Fruit fly (Drosophila melanogaster) whole organism, embryonic: Measurements from ENCODE around the gene Arc42.
A peak's percentile ranks its signal among the peaks of the same experiment; 100 is the strongest.

Experiments used
- Atf-2 ChIP-seq: fragments of 200-800 bp; sonication (Bioruptor generic); optimal IDR thresholded peaks from 2 replicates; lab custom pipeline; 2016; ENCODE audit warnings: missing biosample characterization, missing genetic modification characterization
- CG10267 ChIP-seq: fragments of 200-800 bp; sonication (Bioruptor generic); optimal IDR thresholded peaks from 2 replicates; lab custom pipeline; 2018; ENCODE audit warnings: missing biosample characterization, mild to moderate bottlenecking, missing genetic modification characterization, moderate library complexity
- CG10462 ChIP-seq: fragments of 200-800 bp; sonication (Bioruptor generic); optimal IDR thresholded peaks from 2 replicates; lab custom pipeline; 2016; ENCODE audit warnings: missing biosample characterization, missing genetic modification characterization
- CG10654 ChIP-seq: fragments of 200-800 bp; sonication (Bioruptor generic); optimal IDR thresholded peaks from 2 replicates; lab custom pipeline; 2016; ENCODE audit warnings: missing biosample characterization, missing genetic modification characterization
- CG10959 ChIP-seq: fragments of 200-800 bp; sonication (Bioruptor generic); IDR thresholded peaks from 2 replicates; pipeline ENCODE4 v1.3.6; 2022; ENCODE audit warnings: missing biosample characterization, missing genetic modification characterization
- CG11398 ChIP-seq: fragments of 200-800 bp; sonication (Bioruptor generic); optimal IDR thresholded peaks from 2 replicates; lab custom pipeline; 2016; ENCODE audit warnings: missing biosample characterization, missing genetic modification characterization
- CG11560 ChIP-seq: fragments of 200-800 bp; sonication (Bioruptor generic); IDR thresholded peaks from 3 replicates; pipeline ENCODE4 v1.3.6; 2022; ENCODE audit warnings: missing biosample characterization, missing genetic modification characterization
- CG14965 ChIP-seq: fragments of 200-800 bp; sonication (Bioruptor generic); optimal IDR thresholded peaks from 2 replicates; lab custom pipeline; 2016; ENCODE audit warnings: missing biosample characterization, missing genetic modification characterization, borderline replicate concordance
- CG15479 ChIP-seq: fragments of 200-800 bp; sonication (Bioruptor generic); optimal IDR thresholded peaks from 3 replicates; lab custom pipeline; 2019; ENCODE audit warnings: missing biosample characterization, mild to moderate bottlenecking, missing genetic modification characterization, moderate library complexity
- CG17186 ChIP-seq: fragments of 200-800 bp; sonication (Bioruptor generic); optimal IDR thresholded peaks from 3 replicates; lab custom pipeline; 2017; ENCODE audit warnings: missing biosample characterization, missing genetic modification reagents, missing genetic modification characterization
- CG17568 ChIP-seq: fragments of 200-800 bp; sonication (Bioruptor generic); optimal IDR thresholded peaks from 2 replicates; lab custom pipeline; 2018; ENCODE audit warnings: missing biosample characterization, mild to moderate bottlenecking, missing genetic modification characterization, moderate library complexity
- CG2199 ChIP-seq: fragments of 200-800 bp; sonication (Bioruptor generic); IDR thresholded peaks from 3 replicates; pipeline ENCODE4 v1.3.6; 2022; ENCODE audit warnings: missing biosample characterization, missing genetic modification characterization
- CG34376 ChIP-seq: fragments of 200-800 bp; sonication (Bioruptor generic); optimal IDR thresholded peaks from 2 replicates; lab custom pipeline; 2018; ENCODE audit warnings: missing biosample characterization, mild to moderate bottlenecking, missing genetic modification characterization
- CG4854 ChIP-seq: fragments of 200-800 bp; sonication (Bioruptor generic); optimal IDR thresholded peaks from 2 replicates; lab custom pipeline; 2016; ENCODE audit warnings: missing biosample characterization, missing genetic modification characterization, inconsistent platforms
- CG7928 ChIP-seq: fragments of 200-800 bp; sonication (Bioruptor generic); optimal IDR thresholded peaks from 2 replicates; lab custom pipeline; 2017; ENCODE audit warnings: missing biosample characterization, mild to moderate bottlenecking, missing genetic modification characterization
- CG8281 ChIP-seq: fragments of 200-800 bp; sonication (Bioruptor generic); optimal IDR thresholded peaks from 2 replicates; lab custom pipeline; 2018; ENCODE audit warnings: missing biosample characterization, mild to moderate bottlenecking, missing genetic modification characterization, moderate library complexity
- CG8388 ChIP-seq: fragments of 200-800 bp; sonication (Bioruptor generic); optimal IDR thresholded peaks from 2 replicates; lab custom pipeline; 2019; ENCODE audit warnings: missing biosample characterization, mild to moderate bottlenecking, missing genetic modification characterization, moderate library complexity
- CG9797 ChIP-seq: fragments of 200-800 bp; sonication (Bioruptor generic); optimal IDR thresholded peaks from 3 replicates; lab custom pipeline; 2018; ENCODE audit warnings: missing biosample characterization, mild to moderate bottlenecking, missing genetic modification characterization
- CkIIα-i1 ChIP-seq: fragments of 200-800 bp; sonication (Bioruptor generic); IDR thresholded peaks from 2 replicates; pipeline ENCODE4 v1.3.6; 2022; ENCODE audit warnings: missing biosample characterization, missing genetic modification characterization
- E2f2 ChIP-seq: fragments of 200-800 bp; sonication (Bioruptor generic); IDR thresholded peaks from 2 replicates; pipeline ENCODE4 v1.3.6; 2022; ENCODE audit warnings: missing biosample characterization, missing genetic modification characterization
- MESR4 ChIP-seq: fragments of 200-800 bp; sonication (Bioruptor generic); optimal IDR thresholded peaks from 2 replicates; lab custom pipeline; 2018; ENCODE audit warnings: missing biosample characterization, mild to moderate bottlenecking, missing genetic modification characterization, moderate library complexity
- Med ChIP-seq: fragments of 200-800 bp; sonication (Bioruptor generic); peaks from one replicate; lab custom pipeline; 2016; ENCODE audit warnings: missing biosample characterization, missing genetic modification characterization, mild to moderate bottlenecking, inconsistent platforms, moderate library complexity
- PHDP ChIP-seq: fragments of 200-800 bp; sonication (Bioruptor generic); optimal IDR thresholded peaks from 3 replicates; lab custom pipeline; 2018; ENCODE audit warnings: missing biosample characterization, mild to moderate bottlenecking, missing genetic modification characterization, moderate library complexity
- Pdp1 ChIP-seq, 2 experiments: fragments of 200-800 bp; sonication (Bioruptor generic); optimal IDR thresholded peaks; 3 replicates each; lab custom pipeline; 2016; ENCODE audit warnings: missing biosample characterization in 2 of 2, missing genetic modification characterization in 2 of 2, mild to moderate bottlenecking in 1 of 2, moderate library complexity in 1 of 2
- az2 ChIP-seq: fragments of 200-800 bp; sonication (Bioruptor generic); optimal IDR thresholded peaks from 3 replicates; lab custom pipeline; 2016; ENCODE audit warnings: missing biosample characterization, missing genetic modification characterization
- bigmax ChIP-seq: fragments of 200-800 bp; sonication (Bioruptor generic); optimal IDR thresholded peaks from 2 replicates; lab custom pipeline; 2018; ENCODE audit warnings: missing biosample characterization, mild to moderate bottlenecking, missing genetic modification characterization
- bowl ChIP-seq: fragments of 200-800 bp; sonication (Bioruptor generic); IDR thresholded peaks from 2 replicates; pipeline ENCODE4 v1.3.6; 2022; ENCODE audit warnings: missing biosample characterization, missing genetic modification characterization
- br ChIP-seq: fragments of >200 bp; optimal IDR thresholded peaks from 2 replicates; lab custom pipeline; 2017
- chif ChIP-seq, 2 experiments: fragments of 200-800 bp; sonication (Bioruptor generic); optimal IDR thresholded peaks; 3 replicates each; lab custom pipeline; 2016; ENCODE audit warnings: missing biosample characterization in 2 of 2, missing genetic modification characterization in 2 of 2
- corto ChIP-seq: fragments of 200-800 bp; sonication (Bioruptor generic); optimal IDR thresholded peaks from 2 replicates; lab custom pipeline; 2016; ENCODE audit warnings: missing biosample characterization, mild to moderate bottlenecking, missing genetic modification characterization, moderate library complexity
- dimm ChIP-seq: fragments of 200-800 bp; sonication (Bioruptor generic); IDR thresholded peaks from 2 replicates; pipeline ENCODE4 v1.3.6; 2022; ENCODE audit warnings: missing biosample characterization, missing genetic modification characterization
- dm ChIP-seq: fragments of 200-800 bp; sonication (Bioruptor generic); optimal IDR thresholded peaks from 3 replicates; lab custom pipeline; 2016; ENCODE audit warnings: missing biosample characterization, missing genetic modification characterization
- dmrt11E ChIP-seq: fragments of 200-800 bp; sonication (Bioruptor generic); optimal IDR thresholded peaks from 3 replicates; lab custom pipeline; 2018; ENCODE audit warnings: missing biosample characterization, mild to moderate bottlenecking, missing genetic modification characterization, moderate library complexity
- ems ChIP-seq: fragments of 200-800 bp; sonication (Bioruptor generic); optimal IDR thresholded peaks from 3 replicates; lab custom pipeline; 2016; ENCODE audit warnings: missing biosample characterization, missing genetic modification characterization
- fd102C ChIP-seq: fragments of 200-800 bp; sonication (Bioruptor generic); optimal IDR thresholded peaks from 2 replicates; lab custom pipeline; 2018; ENCODE audit warnings: missing biosample characterization, mild to moderate bottlenecking, missing genetic modification characterization, moderate library complexity
- grau ChIP-seq: fragments of 200-800 bp; optimal IDR thresholded peaks from 3 replicates; lab custom pipeline; 2019; ENCODE audit warnings: missing biosample characterization, mild to moderate bottlenecking, missing genetic modification characterization, moderate library complexity
- ind ChIP-seq: fragments of 200-800 bp; sonication (Bioruptor generic); optimal IDR thresholded peaks from 3 replicates; lab custom pipeline; 2016; ENCODE audit warnings: missing biosample characterization, missing genetic modification characterization
- kah ChIP-seq: fragments of 200-800 bp; sonication (Bioruptor generic); optimal IDR thresholded peaks from 2 replicates; lab custom pipeline; 2018; ENCODE audit warnings: missing biosample characterization, mild to moderate bottlenecking, missing genetic modification characterization
- lmd ChIP-seq: fragments of 200-800 bp; sonication (Bioruptor generic); IDR thresholded peaks from 2 replicates; pipeline ENCODE4 v1.3.6; 2022; ENCODE audit warnings: missing biosample characterization, missing genetic modification characterization
- lola ChIP-seq, 3 experiments: fragments of >200 bp in 2 of 3; fragments of 200-800 bp in 1 of 3; sonication (Bioruptor generic) in 1 of 3; optimal IDR thresholded peaks; 2 replicates each; lab custom pipeline; 2017 to 2019; ENCODE audit warnings: missing biosample characterization in 3 of 3, missing genetic modification characterization in 3 of 3, mild to moderate bottlenecking in 1 of 3, moderate library complexity in 1 of 3
- maf-S ChIP-seq: fragments of 200-800 bp; sonication (Bioruptor generic); optimal IDR thresholded peaks from 2 replicates; lab custom pipeline; 2016; ENCODE audit warnings: missing biosample characterization, missing genetic modification characterization
- org-1 ChIP-seq: fragments of 200-800 bp; sonication (Bioruptor generic); optimal IDR thresholded peaks from 2 replicates; lab custom pipeline; 2017; ENCODE audit warnings: missing biosample characterization, missing genetic modification characterization
- ro ChIP-seq: fragments of 200-800 bp; sonication (Bioruptor generic); IDR thresholded peaks from 2 replicates; pipeline ENCODE4 v1.3.6; 2022; ENCODE audit warnings: missing biosample characterization, missing genetic modification characterization
- sima ChIP-seq: fragments of 200-800 bp; sonication (Bioruptor generic); optimal IDR thresholded peaks from 2 replicates; lab custom pipeline; 2016; ENCODE audit warnings: missing biosample characterization, missing genetic modification characterization
- trem ChIP-seq: fragments of 200-800 bp; optimal IDR thresholded peaks from 3 replicates; lab custom pipeline; 2019; ENCODE audit warnings: missing biosample characterization, mild to moderate bottlenecking, missing genetic modification characterization, moderate library complexity
- tup ChIP-seq: fragments of 200-800 bp; sonication (Bioruptor generic); optimal IDR thresholded peaks from 2 replicates; lab custom pipeline; 2016; ENCODE audit warnings: missing biosample characterization, mild to moderate bottlenecking, missing genetic modification characterization, moderate library complexity
- tx ChIP-seq: fragments of 200-800 bp; sonication (Bioruptor generic); optimal IDR thresholded peaks from 2 replicates; lab custom pipeline; 2016; ENCODE audit warnings: missing biosample characterization, missing genetic modification characterization
- vvl ChIP-seq: fragments of 200-800 bp; sonication (Bioruptor generic); IDR thresholded peaks from 2 replicates; pipeline ENCODE4 v1.3.6; 2022; ENCODE audit warnings: missing biosample characterization, missing genetic modification characterization

The Arc42 gene

DNA sequence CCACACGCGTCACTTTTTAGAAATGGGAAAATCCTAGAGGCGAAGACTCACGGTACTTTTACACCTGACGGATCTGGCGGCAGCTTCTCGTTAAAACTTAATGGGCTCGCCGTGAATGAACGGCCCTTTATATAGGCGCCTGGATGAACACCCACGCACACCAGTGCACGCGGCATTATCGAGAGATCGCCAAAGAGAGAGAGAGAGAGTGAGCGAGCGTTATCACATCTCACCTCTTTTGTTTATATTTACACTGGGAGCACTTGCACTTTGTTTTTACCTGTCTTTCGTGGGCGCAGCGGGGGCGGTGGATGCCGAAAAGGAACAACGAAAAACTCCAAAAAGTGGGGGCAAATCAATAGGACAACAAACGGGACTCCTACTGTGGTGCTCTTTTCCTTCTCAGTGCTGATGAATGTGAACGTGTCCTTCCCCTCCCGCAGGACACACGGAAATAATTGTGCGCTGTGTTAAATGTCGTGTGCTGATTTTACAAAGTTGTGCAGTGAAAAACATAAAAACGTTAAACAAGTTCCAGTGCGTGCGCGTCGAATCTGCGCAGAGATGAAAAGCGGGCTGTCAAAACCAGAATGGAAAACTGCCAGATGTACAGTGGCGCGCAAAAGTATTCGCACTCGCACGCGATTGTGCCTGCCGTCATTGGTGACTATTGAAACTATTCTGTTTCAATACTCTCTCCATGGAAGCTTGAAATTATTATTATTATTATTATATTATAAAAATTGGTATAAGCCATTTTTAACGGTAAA lies 2.2 kb upstream of the Arc42 start, which contains the start of gene Mrp5 (continued):
- TF ChIP-seq lola (GFP tag; optimal IDR thresholded peaks at IDR 0.05; lab: Kevin White, UChicago) (no peak), sima (no peak), org-1 (GFP tag; lab: Kevin White, UChicago) (peak; percentile 5), CG34376 (GFP tag; lab: Kevin White, UChicago) (peak; percentile 45), CG10267 (peak; percentile 40), CG10959 (GFP tag; lab: Robert Waterston, UW) (no peak; the same call in 1 of the 2 replicates), PHDP (tag; lab: Kevin White, UChicago) (peak; percentile 31), maf-S (GFP tag; lab: Kevin White, UChicago) (no peak), CG8281 (tag; lab: Kevin White, UChicago) (no peak), ro (GFP tag; lab: Robert Waterston, UW) (no peak), chif (GFP tag; optimal IDR thresholded peaks at IDR 0.05; lab: Kevin White, UChicago) (no peak), CG8388 (GFP tag; lab: Kevin White, UChicago) (peak; percentile 98), Atf-2 (GFP tag; lab: Kevin White, UChicago) (no peak), CkIIα-i1 (no peak), CG10654 (GFP tag; lab: Kevin White, UChicago) (peak; percentile 14), az2 (GFP tag; lab: Kevin White, UChicago) (peak; percentile 40), dimm (GFP tag; lab: Robert Waterston, UW) (no peak), CG14965 (GFP tag; lab: Kevin White, UChicago) (no peak), bowl (GFP tag; lab: Robert Waterston, UW) (no peak)

DNA sequence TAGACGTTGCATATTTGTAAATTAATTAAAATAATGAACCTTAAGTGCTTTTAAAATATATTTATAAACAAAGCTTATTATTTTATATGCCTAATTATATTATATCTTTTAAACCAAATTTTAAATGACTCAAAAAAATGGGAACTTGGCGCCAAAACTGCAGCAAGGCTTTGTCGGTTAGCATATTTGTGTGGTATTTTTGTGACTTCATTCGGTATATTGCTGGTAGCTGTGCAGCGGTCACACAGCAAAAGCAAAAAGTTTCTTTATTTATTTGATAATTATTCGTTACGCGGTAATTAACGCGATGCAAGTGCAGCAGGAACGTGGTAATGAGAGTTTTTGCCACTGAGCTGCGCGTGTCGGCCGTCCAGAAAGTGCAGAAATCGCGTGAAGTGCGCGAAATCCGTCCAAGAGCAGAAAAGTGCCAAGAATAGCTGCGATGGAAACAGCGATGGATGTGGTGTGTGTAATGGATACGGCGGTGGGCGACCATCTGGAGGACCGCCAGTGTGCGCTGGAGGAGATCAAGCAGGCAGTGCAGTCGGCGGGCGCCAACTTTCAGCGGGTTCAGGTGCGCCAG lies 2.0 kb downstream of the Arc42 start, which contains the start of gene Ask1:
Ask1 (plus strand) TSS at position 250 of the 583 bp plus-strand sequence.
- TF ChIP-seq CG11560 (tag; lab: Robert Waterston, UW) (no peak), lmd (GFP tag; lab: Robert Waterston, UW) (no peak), CG15479 (GFP tag; lab: Kevin White, UChicago) (no peak), fd102C (GFP tag; lab: Kevin White, UChicago) (no peak), trem (tag; lab: Kevin White, UChicago) (peak; percentile 22), br (lab: Kevin White, UChicago) (no peak), CG17186 (peak; percentile 47), CG4854 (GFP tag; lab: Kevin White, UChicago) (peak; percentile 15), CG11398 (GFP tag; lab: Kevin White, UChicago) (no peak), dm (peak; percentile 0), maf-S (GFP tag; lab: Kevin White, UChicago) (no peak), tx (no peak), MESR4 (GFP tag; lab: Kevin White, UChicago) (peak; percentile 86), Pdp1 (GFP tag; optimal IDR thresholded peaks at IDR 0.05; lab: Kevin White, UChicago) (peak in 1 of 2 experiments; percentile 48), Med (peak; percentile 70), CG2199 (GFP tag; lab: Robert Waterston, UW) (no peak), CG10462 (GFP tag; lab: Kevin White, UChicago) (no peak), vvl (GFP tag; lab: Robert Waterston, UW) (no peak), tup (GFP tag; lab: Kevin White, UChicago) (no peak), CG17568 (GFP tag; lab: Kevin White, UChicago) (no peak), CG7928 (GFP tag; lab: Kevin White, UChicago) (no peak), CG8388 (GFP tag; lab: Kevin White, UChicago) (no peak), ind (GFP tag; lab: Kevin White, UChicago) (no peak), kah (GFP tag; lab: Kevin White, UChicago) (peak; percentile 73), ems (GFP tag; lab: Kevin White, UChicago) (no peak), E2f2 (peak; percentile 87), corto (GFP tag; lab: Kevin White, UChicago) (no peak), bigmax (GFP tag; lab: Kevin White, UChicago) (no peak), dmrt11E (tag; lab: Kevin White, UChicago) (no peak), CG9797 (GFP tag; lab: Kevin White, UChicago) (peak; percentile 81), grau (tag; lab: Kevin White, UChicago) (no peak)
